Worm (Caenorhabditis elegans): Measurements from ENCODE around the gene ZK686.5.

DNA sequence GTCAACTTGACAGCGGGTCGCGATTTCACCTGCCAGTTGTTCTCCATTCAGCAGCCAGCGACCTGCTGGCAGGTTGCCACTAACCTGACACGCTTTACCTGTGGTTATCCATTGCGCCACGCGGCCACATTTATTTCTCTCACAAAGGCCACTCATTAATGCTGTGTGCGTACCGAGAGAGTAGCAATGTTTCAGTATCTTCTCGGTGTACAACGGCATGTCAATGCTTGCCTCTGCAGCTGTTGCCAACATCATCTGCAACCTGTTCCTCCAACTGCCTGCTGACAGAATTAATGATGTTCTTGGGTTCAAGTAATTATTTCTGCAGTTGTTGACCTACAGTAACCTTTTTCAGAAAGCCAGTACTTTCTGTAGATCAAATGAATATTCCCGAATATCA lies 50.8 kb downstream of the ZK686.5 start:
- TF ChIP-seq blmp-1 (tag; optimal IDR thresholded peaks at IDR 0.05) (no peak), pha-4 (tag; optimal IDR thresholded peaks at IDR 0.05) (no peak), flh-1 (GFP tag; optimal IDR thresholded peaks at IDR 0.05) (no peak), unc-62 (GFP tag; optimal IDR thresholded peaks at IDR 0.05) (no peak), ztf-11 (tag; optimal IDR thresholded peaks at IDR 0.05) (no peak), nhr-28 (tag; optimal IDR thresholded peaks at IDR 0.05) (no peak), mep-1 (tag; optimal IDR thresholded peaks at IDR 0.05) (no peak), nhr-76 (tag; optimal IDR thresholded peaks at IDR 0.05) (no peak), elt-1 (tag; optimal IDR thresholded peaks at IDR 0.05; ENCODE audit: borderline replicate concordance, insufficient read depth) (no peak), lsy-2 (tag; optimal IDR thresholded peaks at IDR 0.05) (no peak)

Measured in whole organism, mixed stage, embryonic.